Worm (Caenorhabditis elegans) whole organism, L2 larva: ENCODE results near the gene W02D7.5.

Experiments
- C34F6.9 ChIP-seq: fragments of 150-350 bp; optimal IDR thresholded peaks from 2 replicates; lab custom pipeline; 2014; ENCODE audit warnings: missing biosample characterization, missing genetic modification characterization
- Y55F3AM.14 ChIP-seq: fragments of 200-800 bp; sonication (Bioruptor generic); optimal IDR thresholded peaks from 2 replicates; lab custom pipeline; 2018; ENCODE audit warnings: mild to moderate bottlenecking, missing genetic modification characterization, missing compliant biosample characterization
- alr-1 ChIP-seq: fragments of 150-350 bp; optimal IDR thresholded peaks from 2 replicates; lab custom pipeline; 2014; ENCODE audit warnings: missing biosample characterization, missing genetic modification characterization
- ama-1 ChIP-seq: fragments of 150-350 bp; optimal IDR thresholded peaks from 2 replicates; lab custom pipeline; 2018; ENCODE audit warnings: inconsistent platforms
- ceh-16 ChIP-seq: fragments of 150-350 bp; optimal IDR thresholded peaks from 2 replicates; lab custom pipeline; 2014; ENCODE audit warnings: missing biosample characterization, missing genetic modification characterization
- ceh-82 ChIP-seq: fragments of 150-350 bp; optimal IDR thresholded peaks from 2 replicates; lab custom pipeline; 2014; ENCODE audit warnings: missing biosample characterization, missing genetic modification characterization
- egl-27 ChIP-seq: sonication (generic microtip); optimal IDR thresholded peaks from 3 replicates; lab custom pipeline; 2017; ENCODE audit warnings: missing biosample characterization, missing genetic modification reagents, missing genetic modification characterization
- elt-1 ChIP-seq: fragments of 150-350 bp; optimal IDR thresholded peaks from 2 replicates; lab custom pipeline; 2014; ENCODE audit warnings: missing biosample characterization, missing genetic modification characterization
- lin-11 ChIP-seq: fragments of 150-350 bp; sonication (generic microtip); optimal IDR thresholded peaks from 2 replicates; lab custom pipeline; 2014; ENCODE audit warnings: missing biosample characterization, missing genetic modification characterization, inconsistent platforms, mixed read lengths
- lin-39 ChIP-seq: fragments of 150-350 bp; optimal IDR thresholded peaks from 2 replicates; lab custom pipeline; 2014; ENCODE audit warnings: missing biosample characterization, missing genetic modification reagents, missing genetic modification characterization
- lsy-2 ChIP-seq, 2 experiments: fragments of 150-350 bp in 1 of 2; sonication (generic microtip) in 1 of 2; optimal IDR thresholded peaks; 2 replicates each; lab custom pipeline; 2014 to 2017; ENCODE audit warnings: missing biosample characterization in 2 of 2, missing genetic modification characterization in 2 of 2
- mab-5 ChIP-seq: fragments of 150-350 bp; optimal IDR thresholded peaks from 2 replicates; lab custom pipeline; 2014; ENCODE audit warnings: missing biosample characterization, missing genetic modification characterization
- nhr-12 ChIP-seq: fragments of 150-350 bp; optimal IDR thresholded peaks from 2 replicates; lab custom pipeline; 2014; ENCODE audit warnings: missing biosample characterization, missing genetic modification characterization
- nhr-129 ChIP-seq: fragments of 150-350 bp; optimal IDR thresholded peaks from 2 replicates; lab custom pipeline; 2014; ENCODE audit warnings: missing biosample characterization, missing genetic modification characterization
- nhr-25 ChIP-seq: fragments of 150-350 bp; sonication (generic microtip); optimal IDR thresholded peaks from 3 replicates; lab custom pipeline; 2014; ENCODE audit warnings: missing biosample characterization, missing genetic modification characterization
- nhr-77 ChIP-seq: fragments of 150-350 bp; optimal IDR thresholded peaks from 2 replicates; lab custom pipeline; 2014; ENCODE audit warnings: missing biosample characterization, missing genetic modification characterization
- skn-1 ChIP-seq: sonication (generic microtip); optimal IDR thresholded peaks from 2 replicates; lab custom pipeline; 2017; ENCODE audit warnings: missing biosample characterization, missing genetic modification characterization
- sma-3 ChIP-seq: sonication (generic microtip); optimal IDR thresholded peaks from 2 replicates; lab custom pipeline; 2016; ENCODE audit warnings: missing genetic modification reagents, missing genetic modification characterization, missing compliant biosample characterization
- unc-62 ChIP-seq: fragments of 150-350 bp; optimal IDR thresholded peaks from 2 replicates; lab custom pipeline; 2014; ENCODE audit warnings: missing biosample characterization, missing genetic modification reagents, missing genetic modification characterization

W02D7.5 gene

DNA sequence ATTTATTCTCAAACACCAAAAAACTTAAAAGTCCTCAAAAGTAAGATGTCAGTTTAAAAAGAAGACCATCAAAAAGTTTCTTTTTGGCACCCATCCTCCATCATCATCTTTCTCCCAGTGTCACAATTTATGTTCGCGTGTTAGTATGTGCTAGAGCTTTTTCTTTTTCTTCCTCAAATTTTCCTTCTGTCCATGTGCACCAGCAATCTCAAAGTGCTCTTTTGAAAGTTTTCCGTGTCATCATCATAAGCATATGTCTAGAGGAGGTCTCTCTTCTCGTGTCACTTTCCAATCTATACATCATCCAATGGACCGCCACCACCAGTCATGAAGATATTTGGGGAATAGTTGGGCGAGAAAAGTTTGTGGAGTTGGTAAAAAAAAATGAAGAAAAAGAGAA, 48.0 kb downstream of the W02D7.5 start:
- TF ChIP-seq nhr-25 (tag; lab: Kevin White, UChicago) (no peak), nhr-129 (tag; lab: Kevin White, UChicago) (peak; percentile 18), C34F6.9 (tag; lab: Kevin White, UChicago) (peak; percentile 16)

DNA sequence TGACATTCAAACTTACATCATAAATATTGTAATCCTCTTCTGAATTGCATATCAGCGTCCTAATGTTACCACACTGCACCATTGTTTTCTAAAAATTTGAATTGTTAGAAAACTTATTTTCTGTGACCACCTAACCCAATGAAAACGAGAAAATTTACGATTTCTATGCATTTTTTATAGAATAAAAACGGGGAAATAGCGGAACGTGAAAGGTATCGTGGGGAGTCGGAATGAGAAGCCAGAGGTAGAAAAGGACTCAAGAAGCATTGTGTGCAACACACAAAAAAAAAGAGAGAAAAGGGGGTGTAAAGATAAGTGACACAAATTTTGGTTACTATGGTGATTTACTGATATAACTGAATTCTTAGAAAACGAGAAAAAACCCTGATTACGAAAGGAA, 48.8 kb downstream of the W02D7.5 start, which contains the start of gene C16D9.6:
Gene C16D9.6 (minus strand): TSS at position 101 of the 400 bp plus-strand sequence.
- TF ChIP-seq lsy-2 (tag; optimal IDR thresholded peaks at IDR 0.05; lab: Kevin White, UChicago) (no peak), elt-1 (tag; lab: Kevin White, UChicago) (no peak), skn-1 (tag; lab: Kevin White, UChicago) (no peak), ama-1 (lab: Kevin White, UChicago) (no peak), Y55F3AM.14 (no peak), nhr-12 (tag; lab: Kevin White, UChicago) (no peak), ceh-82 (tag; lab: Kevin White, UChicago) (no peak), mab-5 (tag; lab: Kevin White, UChicago) (no peak), unc-62 (GFP tag; lab: Kevin White, UChicago) (no peak), ceh-16 (tag; lab: Kevin White, UChicago) (no peak), nhr-77 (tag; lab: Kevin White, UChicago) (no peak), C34F6.9 (tag; lab: Kevin White, UChicago) (no peak), nhr-129 (tag; lab: Kevin White, UChicago) (no peak), lin-39 (tag; lab: Kevin White, UChicago) (no peak), alr-1 (tag; lab: Kevin White, UChicago) (no peak), sma-3 (GFP tag; lab: Kevin White, UChicago) (no peak), egl-27 (tag; lab: Kevin White, UChicago) (no peak), lin-11 (no peak)
